Worm (Caenorhabditis elegans): ENCODE data around the gene F13A2.5.

DNA sequence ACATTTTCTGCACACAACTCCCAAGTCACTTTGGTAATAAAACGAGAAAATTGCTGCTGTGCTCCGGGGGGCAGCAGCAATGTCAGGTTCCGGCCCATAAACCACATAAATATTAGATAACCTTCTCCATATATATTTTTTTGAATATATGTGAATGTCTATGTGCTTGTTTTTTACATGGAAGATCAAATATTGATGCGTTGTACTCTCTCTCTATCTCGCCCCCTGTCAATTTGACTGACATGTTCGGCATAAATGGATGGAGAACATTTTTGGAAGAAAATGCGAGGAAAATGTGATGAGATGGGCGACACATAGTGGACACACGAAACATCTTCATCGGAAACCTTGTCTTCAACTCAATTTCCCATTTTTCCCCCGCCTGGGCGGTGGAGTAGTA is 41.7 kb downstream of the F13A2.5 start:
- TF ChIP-seq him-1 (tag; optimal IDR thresholded peaks at IDR 0.05) (no peak), dao-5 (tag; optimal IDR thresholded peaks at IDR 0.05) (no peak)
